In the genomic region with DNA sequence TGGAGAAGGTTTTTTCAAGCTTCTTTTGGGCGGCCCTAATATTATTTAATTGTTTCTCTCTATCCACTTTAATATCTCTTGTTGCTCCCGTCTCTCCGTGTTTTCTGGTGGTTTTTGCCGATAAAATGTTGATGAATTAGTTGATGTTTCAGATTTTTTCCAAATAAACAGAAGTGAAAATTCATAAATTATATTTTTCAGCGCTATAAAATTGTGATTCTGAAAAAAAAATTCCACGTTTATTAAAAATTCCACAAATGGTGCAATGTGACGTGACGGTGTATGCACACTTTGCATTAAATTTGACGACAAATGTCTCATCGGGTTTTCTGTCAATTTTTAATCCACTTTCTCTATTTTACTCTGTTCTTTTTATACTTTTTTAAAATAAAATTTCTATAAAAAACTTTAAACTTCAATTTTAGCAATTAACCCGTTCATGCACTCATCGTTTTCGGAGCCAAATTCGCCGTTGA, we compare ENCODE assay signal across 1 worm cellular context.
TF ChIP-seq lines count a peak whose summit lies in the region.

A gene (plus strand): TSS at position 426 of the 476 bp plus-strand sequence.

TF ChIP-seq in whole organism, L1 larva, 84 proteins besides CTCF, POLR2A, EP300 and RAD21 (continued from another document):
- TF ChIP-seq lsy-2 (tag; optimal IDR thresholded peaks at IDR 0.05; lab: Kevin White, UChicago) (peak; percentile 25 to 46), rnt-1 (tag; optimal IDR thresholded peaks at IDR 0.05; lab: Kevin White, UChicago) (no peak), efl-1 (optimal IDR thresholded peaks at IDR 0.05; lab: Kevin White, UChicago) (peak; percentile 20 to 57), efl-1 (GFP tag; optimal IDR thresholded peaks at IDR 0.05 in 1 of 2; lab: Kevin White, UChicago) (peak; percentile 62 to 95), egl-13 (tag; optimal IDR thresholded peaks at IDR 0.05; lab: Kevin White, UChicago) (no peak), nhr-76 (tag; optimal IDR thresholded peaks at IDR 0.05; lab: Kevin White, UChicago) (no peak), elt-3 (tag; optimal IDR thresholded peaks at IDR 0.05; lab: Kevin White, UChicago) (no peak), isw-1 (GFP tag; IDR thresholded peaks at IDR 0.05; lab: Robert Waterston, UW) (no peak), xbp-1 (tag; optimal IDR thresholded peaks at IDR 0.05; lab: Kevin White, UChicago) (no peak), lin-13 (GFP tag; optimal IDR thresholded peaks at IDR 0.05; lab: Kevin White, UChicago) (no peak), nhr-71 (tag; optimal IDR thresholded peaks at IDR 0.05; lab: Kevin White, UChicago) (peak; percentile 44), alr-1 (tag; optimal IDR thresholded peaks at IDR 0.05; lab: Kevin White, UChicago; ENCODE audit: borderline replicate concordance) (no peak), F16B12.6 (tag; optimal IDR thresholded peaks at IDR 0.05; lab: Kevin White, UChicago) (peak; percentile 86), lin-39 (tag; optimal IDR thresholded peaks at IDR 0.05; lab: Kevin White, UChicago) (no peak), nhr-77 (tag; optimal IDR thresholded peaks at IDR 0.05; lab: Kevin White, UChicago) (peak; percentile 14), nhr-12 (tag; optimal IDR thresholded peaks at IDR 0.05; lab: Kevin White, UChicago) (no peak), unc-62 (GFP tag; optimal IDR thresholded peaks at IDR 0.05; lab: Kevin White, UChicago) (no peak), ceh-82 (tag; optimal IDR thresholded peaks at IDR 0.05; lab: Kevin White, UChicago) (peak in 1 of 3 experiments; percentile 5), Y116A8C.19 (tag; optimal IDR thresholded peaks at IDR 0.05; lab: Kevin White, UChicago; ENCODE audit: borderline replicate concordance) (no peak), swsn-7 (tag; optimal IDR thresholded peaks at IDR 0.05; lab: Kevin White, UChicago) (no peak), tbx-2 (tag; optimal IDR thresholded peaks at IDR 0.05; lab: Kevin White, UChicago) (no peak), pax-3 (tag; optimal IDR thresholded peaks at IDR 0.05; lab: Kevin White, UChicago) (no peak), jun-1 (tag; optimal IDR thresholded peaks at IDR 0.05; lab: Kevin White, UChicago) (no peak), ceh-8 (GFP tag; optimal IDR thresholded peaks at IDR 0.05; lab: Kevin White, UChicago) (no peak), lin-35 (GFP tag; optimal IDR thresholded peaks at IDR 0.05; lab: Kevin White, UChicago) (peak; percentile 11 to 53), fkh-10 (GFP tag; optimal IDR thresholded peaks at IDR 0.05; lab: Kevin White, UChicago) (no peak), nhr-84 (tag; optimal IDR thresholded peaks at IDR 0.05; lab: Kevin White, UChicago) (no peak), sptf-1 (tag; optimal IDR thresholded peaks at IDR 0.05; lab: Kevin White, UChicago) (no peak), ztf-4 (tag; optimal IDR thresholded peaks at IDR 0.05; lab: Kevin White, UChicago) (no peak), ets-5 (GFP tag; IDR thresholded peaks at IDR 0.05; lab: Robert Waterston, UW) (no peak), unc-86 (tag; optimal IDR thresholded peaks at IDR 0.05; lab: Kevin White, UChicago) (no peak), zip-4 (GFP tag; optimal IDR thresholded peaks at IDR 0.05; lab: Kevin White, UChicago) (no peak), ama-1 (optimal IDR thresholded peaks at IDR 0.05; lab: Kevin White, UChicago) (peak; percentile 8), ceh-90 (tag; optimal IDR thresholded peaks at IDR 0.05; lab: Kevin White, UChicago) (peak; percentile 13), elt-2 (tag; optimal IDR thresholded peaks at IDR 0.05; lab: Kevin White, UChicago) (no peak), fos-1 (tag; optimal IDR thresholded peaks at IDR 0.05; lab: Kevin White, UChicago) (no peak), irx-1 (tag; optimal IDR thresholded peaks at IDR 0.05; lab: Kevin White, UChicago) (no peak), ces-1 (GFP tag; optimal IDR thresholded peaks at IDR 0.05; lab: Kevin White, UChicago) (no peak), lin-15B (tag; optimal IDR thresholded peaks at IDR 0.05; lab: Kevin White, UChicago) (no peak), C16A3.4 (tag; optimal IDR thresholded peaks at IDR 0.05; lab: Kevin White, UChicago) (peak; percentile 19), nhr-47 (tag; optimal IDR thresholded peaks at IDR 0.05; lab: Kevin White, UChicago) (peak; percentile 18), lin-14 (GFP tag; optimal IDR thresholded peaks at IDR 0.05; lab: Kevin White, UChicago) (no peak), dpl-1 (GFP tag; optimal IDR thresholded peaks at IDR 0.05; lab: Kevin White, UChicago) (peak; percentile 41 to 58 (median 46)), unc-30 (tag; optimal IDR thresholded peaks at IDR 0.05; lab: Kevin White, UChicago) (no peak), egl-27 (tag; optimal IDR thresholded peaks at IDR 0.05; lab: Kevin White, UChicago) (no peak), fkh-8 (tag; optimal IDR thresholded peaks at IDR 0.05; lab: Kevin White, UChicago) (no peak), hpl-2 (GFP tag; optimal IDR thresholded peaks at IDR 0.05; lab: Kevin White, UChicago) (no peak)
